Worm (Caenorhabditis elegans) whole organism, mixed stage, embryonic: ENCODE data around the gene Y61A9LA.1.

Experiments
- M03D4.4 ChIP-seq: sonication (generic microtip); optimal IDR thresholded peaks from 2 replicates; lab custom pipeline; 2017; ENCODE audit warnings: mild to moderate bottlenecking, missing genetic modification characterization, missing compliant biosample characterization
- bed-3 ChIP-seq: fragments of 200-800 bp; sonication (Bioruptor generic); optimal IDR thresholded peaks from 3 replicates; lab custom pipeline; 2018; ENCODE audit warnings: mild to moderate bottlenecking, missing genetic modification characterization, moderate library complexity, missing compliant biosample characterization
- blmp-1 ChIP-seq: fragments of 150-350 bp; optimal IDR thresholded peaks from 2 replicates; lab custom pipeline; 2014; ENCODE audit warnings: missing biosample characterization, missing genetic modification characterization
- ceh-39 ChIP-seq: fragments of 150-350 bp; optimal IDR thresholded peaks from 2 replicates; lab custom pipeline; 2014; ENCODE audit warnings: missing biosample characterization, missing genetic modification characterization
- ceh-43 ChIP-seq: fragments of 200-800 bp; sonication (Bioruptor generic); optimal IDR thresholded peaks from 2 replicates; lab custom pipeline; 2018; ENCODE audit warnings: mild to moderate bottlenecking, missing genetic modification characterization, moderate library complexity, missing compliant biosample characterization
- ceh-83 ChIP-seq: fragments of 200-800 bp; sonication (Bioruptor generic); optimal IDR thresholded peaks from 2 replicates; lab custom pipeline; 2018; ENCODE audit warnings: mild to moderate bottlenecking, missing genetic modification characterization, missing compliant biosample characterization
- ces-1 ChIP-seq: fragments of 150-350 bp; optimal IDR thresholded peaks from 2 replicates; lab custom pipeline; 2014; ENCODE audit warnings: missing biosample characterization, missing genetic modification reagents, missing genetic modification characterization
- cnd-1 ChIP-seq: fragments of 200-800 bp; sonication (Bioruptor generic); optimal IDR thresholded peaks from 2 replicates; lab custom pipeline; 2018; ENCODE audit warnings: mild to moderate bottlenecking, missing genetic modification characterization, missing compliant biosample characterization
- drap-1 ChIP-seq: fragments of 200-800 bp; sonication (Bioruptor generic); optimal IDR thresholded peaks from 3 replicates; lab custom pipeline; 2018; ENCODE audit warnings: mild to moderate bottlenecking, missing genetic modification characterization, missing compliant biosample characterization
- elt-1 ChIP-seq: sonication (generic microtip); optimal IDR thresholded peaks from 2 replicates; lab custom pipeline; 2017; ENCODE audit warnings: missing genetic modification characterization, mild to moderate bottlenecking, missing compliant biosample characterization, antibody characterized with exemption, moderate library complexity, borderline replicate concordance; ENCODE audit not compliant: insufficient read depth
- elt-3 ChIP-seq: fragments of 150-350 bp; optimal IDR thresholded peaks from 2 replicates; lab custom pipeline; 2014; ENCODE audit warnings: missing biosample characterization, missing genetic modification characterization
- flh-1 ChIP-seq: fragments of 200-800 bp; sonication (Bioruptor generic); optimal IDR thresholded peaks from 2 replicates; lab custom pipeline; 2018; ENCODE audit warnings: mild to moderate bottlenecking, missing genetic modification characterization, moderate library complexity, missing compliant biosample characterization
- ham-2 ChIP-seq: fragments of 200-800 bp; sonication (Bioruptor generic); optimal IDR thresholded peaks from 2 replicates; lab custom pipeline; 2018; ENCODE audit warnings: mild to moderate bottlenecking, missing genetic modification characterization, missing compliant biosample characterization
- hlh-1 ChIP-seq: fragments of 150-350 bp; optimal IDR thresholded peaks from 2 replicates; lab custom pipeline; 2014; ENCODE audit warnings: missing biosample characterization, missing genetic modification reagents, missing genetic modification characterization
- lin-13 ChIP-seq: fragments of 150-350 bp; optimal IDR thresholded peaks from 2 replicates; lab custom pipeline; 2014; ENCODE audit warnings: missing biosample characterization, missing genetic modification characterization
- lin-32 ChIP-seq: fragments of 200-800 bp; sonication (Bioruptor generic); optimal IDR thresholded peaks from 2 replicates; lab custom pipeline; 2018; ENCODE audit warnings: mild to moderate bottlenecking, missing genetic modification characterization, missing compliant biosample characterization
- lsy-2 ChIP-seq: fragments of 150-350 bp; optimal IDR thresholded peaks from 2 replicates; lab custom pipeline; 2014; ENCODE audit warnings: missing biosample characterization, missing genetic modification characterization
- mab-5 ChIP-seq: fragments of 150-350 bp; optimal IDR thresholded peaks from 2 replicates; lab custom pipeline; 2014; ENCODE audit warnings: missing biosample characterization, missing genetic modification characterization
- mep-1 ChIP-seq: fragments of 150-350 bp; optimal IDR thresholded peaks from 2 replicates; lab custom pipeline; 2017; ENCODE audit warnings: missing biosample characterization, missing genetic modification reagents, missing genetic modification characterization, inconsistent platforms
- mls-2 ChIP-seq: sonication (generic microtip); optimal IDR thresholded peaks from 2 replicates; lab custom pipeline; 2016; ENCODE audit warnings: mild to moderate bottlenecking, missing genetic modification characterization, moderate library complexity, missing compliant biosample characterization
- nhr-12 ChIP-seq: fragments of 150-350 bp; optimal IDR thresholded peaks from 2 replicates; lab custom pipeline; 2014; ENCODE audit warnings: missing biosample characterization, missing genetic modification characterization
- nhr-2 ChIP-seq: fragments of 150-350 bp; optimal IDR thresholded peaks from 2 replicates; lab custom pipeline; 2014; ENCODE audit warnings: missing biosample characterization, missing genetic modification characterization
- nhr-237 ChIP-seq: fragments of 150-350 bp; optimal IDR thresholded peaks from 2 replicates; lab custom pipeline; 2014; ENCODE audit warnings: missing biosample characterization, missing genetic modification characterization
- nhr-28 ChIP-seq: fragments of 150-350 bp; optimal IDR thresholded peaks from 2 replicates; lab custom pipeline; 2014; ENCODE audit warnings: missing biosample characterization, missing genetic modification characterization
- nhr-76 ChIP-seq: sonication (generic microtip); optimal IDR thresholded peaks from 2 replicates; lab custom pipeline; 2017; ENCODE audit warnings: missing biosample characterization, missing genetic modification characterization
- pha-4 ChIP-seq: fragments of 150-350 bp; optimal IDR thresholded peaks from 2 replicates; lab custom pipeline; 2018; ENCODE audit warnings: missing biosample characterization, missing genetic modification reagents, missing genetic modification characterization
- sem-2 ChIP-seq: fragments of 200-800 bp; sonication (Bioruptor generic); optimal IDR thresholded peaks from 2 replicates; lab custom pipeline; 2018; ENCODE audit warnings: mild to moderate bottlenecking, missing genetic modification characterization, missing compliant biosample characterization
- snpc-4 ChIP-seq: fragments of 150-350 bp; optimal IDR thresholded peaks from 2 replicates; lab custom pipeline; 2014; ENCODE audit warnings: missing biosample characterization, missing genetic modification characterization
- sptf-1 ChIP-seq: sonication (generic microtip); optimal IDR thresholded peaks from 2 replicates; lab custom pipeline; 2017; ENCODE audit warnings: mild to moderate bottlenecking, missing genetic modification characterization, moderate library complexity, missing compliant biosample characterization
- tbx-8 ChIP-seq: fragments of 200-800 bp; sonication (Bioruptor generic); optimal IDR thresholded peaks from 2 replicates; lab custom pipeline; 2018; ENCODE audit warnings: mild to moderate bottlenecking, missing genetic modification characterization, moderate library complexity, missing compliant biosample characterization
- unc-120 ChIP-seq: sonication (generic microtip); optimal IDR thresholded peaks from 2 replicates; lab custom pipeline; 2017; ENCODE audit warnings: missing genetic modification characterization, missing compliant biosample characterization; ENCODE audit not compliant: poor library complexity, severe bottlenecking
- unc-39 ChIP-seq: fragments of 150-350 bp; optimal IDR thresholded peaks from 2 replicates; lab custom pipeline; 2014; ENCODE audit warnings: missing biosample characterization, missing genetic modification characterization
- zip-8 ChIP-seq: fragments of 150-350 bp; optimal IDR thresholded peaks from 2 replicates; lab custom pipeline; 2014; ENCODE audit warnings: missing biosample characterization, missing genetic modification characterization
- ztf-11 ChIP-seq: fragments of 150-350 bp; optimal IDR thresholded peaks from 2 replicates; lab custom pipeline; 2014; ENCODE audit warnings: missing biosample characterization, missing genetic modification characterization

Gene Y61A9LA.1

ce11 chrV:4606828-4607227, 21.7 kb downstream of the Y61A9LA.1 start, which contains the start of gene txt-6:
Gene txt-6 (minus strand): TSS chrV:4606928.
- no peak for TF ChIP-seq tbx-8 (GFP tag; lab: Kevin White, UChicago)
- TF ChIP-seq mep-1 (tag; lab: Kevin White, UChicago), result no peak
- TF ChIP-seq ces-1 (GFP tag; lab: Kevin White, UChicago), result no peak
- TF ChIP-seq ham-2 (GFP tag; lab: Kevin White, UChicago), result no peak
- no peak for TF ChIP-seq unc-39 (tag; lab: Kevin White, UChicago)
- no peak for TF ChIP-seq elt-3 (tag; lab: Kevin White, UChicago)
- no peak for TF ChIP-seq pha-4 (tag; lab: Kevin White, UChicago)
- no peak for TF ChIP-seq snpc-4
- TF ChIP-seq ceh-83, result no peak
- no peak for TF ChIP-seq nhr-237 (tag; lab: Kevin White, UChicago)
- TF ChIP-seq nhr-76 (tag; lab: Kevin White, UChicago), result no peak
- TF ChIP-seq lin-13 (tag; lab: Kevin White, UChicago), result no peak
- TF ChIP-seq hlh-1 (tag; lab: Kevin White, UChicago), result no peak
- TF ChIP-seq ceh-43 (GFP tag; lab: Kevin White, UChicago), result no peak
- TF ChIP-seq lin-32 (GFP tag; lab: Kevin White, UChicago), result no peak
- TF ChIP-seq unc-120 (tag; lab: Kevin White, UChicago), result no peak
- TF ChIP-seq nhr-2, result no peak

DNA sequence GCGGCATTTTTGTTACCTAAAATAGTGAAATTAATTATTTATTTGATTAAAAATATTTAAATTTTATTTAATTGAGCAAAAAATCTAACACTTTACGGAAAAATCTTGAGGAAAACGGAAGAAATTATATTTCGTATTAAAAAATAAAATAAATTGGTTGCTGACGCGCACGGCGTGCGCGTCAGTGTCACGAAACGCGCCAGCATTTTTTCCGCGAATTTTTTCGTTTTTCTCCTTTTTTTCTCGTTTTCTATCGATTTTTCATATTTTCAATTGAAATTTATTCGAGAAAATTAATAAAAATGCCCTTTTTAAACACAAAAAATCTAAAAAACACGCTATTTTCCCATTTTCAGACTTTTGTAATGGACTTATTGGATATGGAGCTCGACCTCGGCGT, 30.7 kb downstream of the Y61A9LA.1 start, which contains the start of the genes Y61A9LA.10 and F54D11.4:
TSS of gene Y61A9LA.10 (minus strand) at position 16 of the 400 bp plus-strand sequence.
TSS of gene F54D11.4 (plus strand) at position 350 of the 400 bp plus-strand sequence.
- TF ChIP-seq ceh-39 (tag; lab: Kevin White, UChicago), result peak; percentile 13
- no peak for TF ChIP-seq flh-1
- TF ChIP-seq sptf-1 (tag; lab: Kevin White, UChicago), result peak; percentile 64
- TF ChIP-seq mep-1 (tag; lab: Kevin White, UChicago), result peak; percentile 75
- TF ChIP-seq nhr-76 (tag; lab: Kevin White, UChicago), result no peak
- TF ChIP-seq snpc-4, result no peak
- peak; percentile 20 for TF ChIP-seq lsy-2
- TF ChIP-seq M03D4.4 (tag; lab: Kevin White, UChicago), result peak; percentile 42
- no peak for TF ChIP-seq elt-1 (tag; lab: Kevin White, UChicago)
- no peak for TF ChIP-seq zip-8 (tag; lab: Kevin White, UChicago)
- no peak for TF ChIP-seq mab-5 (tag; lab: Kevin White, UChicago)
- TF ChIP-seq nhr-237 (tag; lab: Kevin White, UChicago), result peak; percentile 14
- peak; percentile 4 for TF ChIP-seq bed-3 (GFP tag; lab: Kevin White, UChicago)
- TF ChIP-seq ces-1 (GFP tag; lab: Kevin White, UChicago), result peak; percentile 65
- no peak for TF ChIP-seq hlh-1 (tag; lab: Kevin White, UChicago)
- no peak for TF ChIP-seq nhr-2
- peak; percentile 22 for TF ChIP-seq ceh-43 (GFP tag; lab: Kevin White, UChicago)
- TF ChIP-seq sem-2 (GFP tag; lab: Kevin White, UChicago), result no peak

DNA sequence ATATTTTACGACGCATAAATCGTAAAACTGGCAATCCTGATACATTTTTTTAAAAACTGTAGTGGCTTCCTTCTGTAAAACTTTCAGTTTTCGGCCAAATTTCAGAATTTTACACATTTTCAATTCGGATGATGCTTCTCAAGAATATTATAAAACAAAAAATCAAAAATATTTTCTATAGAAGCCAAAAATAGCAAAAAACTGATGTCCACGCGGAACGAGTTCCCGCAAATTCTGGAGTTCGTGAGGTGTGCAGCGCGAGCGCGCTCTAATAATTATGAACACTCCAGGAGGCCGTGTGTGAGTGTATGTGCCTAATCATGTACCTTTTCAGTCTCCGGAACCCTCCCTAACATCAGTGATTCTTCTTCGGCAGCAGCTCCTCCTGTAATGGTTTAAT, 32.2 kb downstream of the Y61A9LA.1 start, which contains the start of gene sumv-2:
TSS of gene sumv-2 (plus strand) at position 301 of the 400 bp plus-strand sequence.
- no peak for TF ChIP-seq lsy-2
- TF ChIP-seq unc-120 (tag; lab: Kevin White, UChicago), result no peak
- TF ChIP-seq blmp-1 (tag; lab: Kevin White, UChicago), result no peak
- no peak for TF ChIP-seq sem-2 (GFP tag; lab: Kevin White, UChicago)

DNA sequence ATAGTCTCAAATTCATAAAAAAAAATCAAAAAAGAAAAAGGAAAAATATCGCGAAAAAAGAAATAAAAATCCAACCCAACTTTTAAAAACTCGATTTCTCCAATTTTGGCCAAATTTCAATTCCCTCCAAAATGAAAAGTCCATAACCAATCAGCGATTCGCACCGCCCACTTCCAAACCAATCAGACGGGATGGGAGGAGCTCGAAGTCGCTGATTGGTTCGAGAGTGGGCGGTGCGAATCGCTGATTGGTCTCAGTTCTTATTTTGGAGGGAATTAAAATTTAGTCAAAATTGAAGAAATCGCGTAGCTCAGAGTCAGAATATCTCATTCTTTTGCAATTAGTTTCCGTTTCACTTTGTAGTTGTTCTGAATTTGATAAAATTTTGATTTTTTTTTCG, 38.4 kb downstream of the Y61A9LA.1 start:
- TF ChIP-seq flh-1 (no peak), nhr-28 (tag; lab: Kevin White, UChicago) (no peak), zip-8 (tag; lab: Kevin White, UChicago) (no peak)

- TF ChIP-seq mls-2 (no peak), zip-8 (tag; lab: Kevin White, UChicago) (no peak), mep-1 (tag; lab: Kevin White, UChicago) (no peak), lin-13 (tag; lab: Kevin White, UChicago) (no peak), mab-5 (tag; lab: Kevin White, UChicago) (no peak), tbx-8 (GFP tag; lab: Kevin White, UChicago) (no peak), ceh-39 (tag; lab: Kevin White, UChicago) (no peak), elt-1 (tag; lab: Kevin White, UChicago) (no peak), lin-32 (GFP tag; lab: Kevin White, UChicago) (no peak), nhr-12 (tag; lab: Kevin White, UChicago) (no peak), nhr-28 (tag; lab: Kevin White, UChicago) (no peak), elt-3 (tag; lab: Kevin White, UChicago) (no peak), ces-1 (GFP tag; lab: Kevin White, UChicago) (no peak), pha-4 (tag; lab: Kevin White, UChicago) (no peak), drap-1 (no peak), ztf-11 (tag; lab: Kevin White, UChicago) (no peak), flh-1 (no peak), nhr-237 (tag; lab: Kevin White, UChicago) (no peak), cnd-1 (no peak), M03D4.4 (tag; lab: Kevin White, UChicago) (no peak)
Observed at ce11 chrV:4624717-4625116, 39.6 kb downstream of the Y61A9LA.1 start.
